Worm (Caenorhabditis elegans): ENCODE results near the gene hmt-1.

hmt-1 gene

ce11 chrIII:11068553-11068952 lies 31.2 kb downstream of the hmt-1 start, which contains the start of gene W09D6.1:
Gene W09D6.1 (plus strand): TSS chrIII:11068853.
- TF ChIP-seq lsl-1 (GFP tag; optimal IDR thresholded peaks at IDR 0.05) (no peak), hmg-1.2 (GFP tag; IDR thresholded peaks at IDR 0.05) (no peak), rec-8 (tag; optimal IDR thresholded peaks at IDR 0.05) (no peak), cebp-2 (GFP tag; IDR thresholded peaks at IDR 0.05) (no peak), atf-7 (tag; optimal IDR thresholded peaks at IDR 0.05) (no peak), attf-5 (GFP tag; optimal IDR thresholded peaks at IDR 0.05) (no peak), unc-62 (GFP tag; optimal IDR thresholded peaks at IDR 0.05) (no peak), ccch-3 (GFP tag; optimal IDR thresholded peaks at IDR 0.05) (no peak), ceh-27 (GFP tag; optimal IDR thresholded peaks at IDR 0.05) (no peak)

ce11 chrIII:11066691-11067090 lies 33.1 kb downstream of the hmt-1 start:
- TF ChIP-seq let-607 (tag; optimal IDR thresholded peaks at IDR 0.05) (peak; percentile 17 to 60), repo-1 (tag; optimal IDR thresholded peaks at IDR 0.05) (peak; percentile 78), chd-7 (tag; optimal IDR thresholded peaks at IDR 0.05) (peak; percentile 79), F33H1.4 (GFP tag; IDR thresholded peaks at IDR 0.05) (peak; percentile 61), rpc-1 (optimal IDR thresholded peaks at IDR 0.05) (peak; percentile 76), rpc-1 (tag; optimal IDR thresholded peaks at IDR 0.05) (peak; percentile 80), Y53F4B.3 (GFP tag; IDR thresholded peaks at IDR 0.05) (peak; percentile 70), gei-17 (GFP tag; optimal IDR thresholded peaks at IDR 0.05) (peak; percentile 72), C17E4.6 (GFP tag; IDR thresholded peaks at IDR 0.05) (peak; percentile 76), Y56A3A.18 (GFP tag; IDR thresholded peaks at IDR 0.05) (peak; percentile 92), ets-4 (GFP tag; optimal IDR thresholded peaks at IDR 0.05) (no peak), ztf-26 (tag; optimal IDR thresholded peaks at IDR 0.05) (peak; percentile 61), ama-1 (optimal IDR thresholded peaks at IDR 0.05) (no peak), ama-1 (GFP tag; optimal IDR thresholded peaks at IDR 0.05) (no peak), F37B4.10 (GFP tag; IDR thresholded peaks at IDR 0.05) (no peak), ekl-4 (GFP tag; IDR thresholded peaks at IDR 0.05) (peak; percentile 92), nhr-90 (tag; optimal IDR thresholded peaks at IDR 0.05) (peak; percentile 71), somi-1 (GFP tag; optimal IDR thresholded peaks at IDR 0.05) (peak; percentile 40), F57C9.4 (tag; optimal IDR thresholded peaks at IDR 0.05) (no peak), mxl-1 (tag; optimal IDR thresholded peaks at IDR 0.05) (peak; percentile 4), die-1 (tag; optimal IDR thresholded peaks at IDR 0.05) (peak; percentile 75), nhr-179 (tag; optimal IDR thresholded peaks at IDR 0.05) (no peak), snpc-4 (GFP tag; optimal IDR thresholded peaks at IDR 0.05) (peak; percentile 69), snpc-4 (tag; optimal IDR thresholded peaks at IDR 0.05) (peak in 3 of 4 experiments; percentile 69 to 81 (median 79)), zfh-2 (GFP tag; conservative IDR thresholded peaks at IDR 0.05) (peak; percentile 59; the same call in 1 of the 2 replicates), ztf-6 (GFP tag; IDR thresholded peaks at IDR 0.05) (peak; percentile 76; the same call in 1 of the 2 replicates), F39B2.1 (GFP tag; IDR thresholded peaks at IDR 0.05) (0 out of 2 replicates have a peak, but pooled peaks have one; percentile 6), dpl-1 (GFP tag; optimal IDR thresholded peaks at IDR 0.05) (peak; percentile 43), atf-7 (tag; optimal IDR thresholded peaks at IDR 0.05) (peak; percentile 70), ceh-100 (GFP tag; IDR thresholded peaks at IDR 0.05) (peak; percentile 87), F23B12.7 (tag; optimal IDR thresholded peaks at IDR 0.05; ENCODE audit: insufficient read depth) (peak; percentile 91), mel-28 (tag; optimal IDR thresholded peaks at IDR 0.05; ENCODE audit: borderline replicate concordance) (peak; percentile 47), dox-1 (GFP tag; IDR thresholded peaks at IDR 0.05) (peak; percentile 82), ztf-3 (GFP tag; optimal IDR thresholded peaks at IDR 0.05) (peak; percentile 64), lsy-27 (tag; optimal IDR thresholded peaks at IDR 0.05; ENCODE audit: borderline replicate concordance, insufficient read depth) (peak; percentile 48), zim-3 (tag; optimal IDR thresholded peaks at IDR 0.05) (peak; percentile 82), let-526 (GFP tag; IDR thresholded peaks at IDR 0.05) (peak; percentile 73; the same call in 1 of the 2 replicates), tlf-1 (GFP tag; optimal IDR thresholded peaks at IDR 0.05) (peak; percentile 1), madf-6 (GFP tag; IDR thresholded peaks at IDR 0.05) (peak; percentile 76), nhr-120 (GFP tag; IDR thresholded peaks at IDR 0.05) (no peak)
